Worm (Caenorhabditis elegans) whole organism, L4/young adult: Measurements from ENCODE around the gene ncs-5.

ENCODE experiments used
- W03F9.2 ChIP-seq: fragments of 150-350 bp; optimal IDR thresholded peaks from 2 replicates; lab custom pipeline; 2014; ENCODE audit warnings: missing biosample characterization, missing genetic modification characterization
- dao-5 ChIP-seq: sonication (generic microtip); optimal IDR thresholded peaks from 2 replicates; lab custom pipeline; 2016; ENCODE audit warnings: missing genotype, missing genetic modification characterization, moderate library complexity, missing compliant biosample characterization
- him-1 ChIP-seq: sonication (generic microtip); optimal IDR thresholded peaks from 2 replicates; lab custom pipeline; 2016; ENCODE audit warnings: missing genotype, missing genetic modification reagents, missing genetic modification characterization, missing compliant biosample characterization

DNA sequence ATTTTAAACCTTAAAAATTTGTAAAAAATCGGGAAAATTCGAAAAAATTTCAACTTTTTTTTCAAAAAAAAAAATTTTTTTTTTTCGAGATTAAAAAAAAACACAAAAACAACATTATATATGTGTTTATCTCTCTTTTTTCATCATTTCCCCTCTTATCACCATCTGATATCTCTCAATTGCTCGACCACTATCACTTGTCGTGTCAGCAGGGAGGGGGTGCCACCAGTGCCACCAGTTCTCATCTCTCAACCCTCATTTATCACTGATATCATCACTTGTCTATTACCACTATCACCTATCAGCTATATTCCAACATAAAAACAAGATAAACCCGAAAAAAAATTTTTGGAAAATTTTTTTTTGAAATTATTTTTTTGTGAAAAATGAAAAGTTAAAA is 6.9 kb downstream of the ncs-5 start:
- no peak for TF ChIP-seq him-1 (tag; lab: Kevin White, UChicago)
- TF ChIP-seq dao-5 (tag; lab: Kevin White, UChicago) = no peak
- TF ChIP-seq W03F9.2 (tag; lab: Kevin White, UChicago) = no peak
